Worm (Caenorhabditis elegans) whole organism, L4 larva: ENCODE data around the gene mib-1.

Experiments used
- F49E8.2 ChIP-seq: sonication (generic microtip); optimal IDR thresholded peaks from 2 replicates; lab custom pipeline; 2016; ENCODE audit warnings: missing compliant biosample characterization, mild to moderate bottlenecking, missing genetic modification characterization, borderline replicate concordance
- Y105C5A.15 ChIP-seq: fragments of 200-800 bp; sonication (Bioruptor generic); IDR thresholded peaks from 2 replicates; pipeline ENCODE4 v1.3.6; 2022; ENCODE audit warnings: missing genetic modification characterization, missing compliant biosample characterization
- Y48G9A.11 ChIP-seq: fragments of 200-800 bp; sonication (Bioruptor generic); IDR thresholded peaks from 2 replicates; pipeline ENCODE4 v1.3.6; 2022; ENCODE audit warnings: missing genetic modification reagents, missing genetic modification characterization, missing compliant biosample characterization
- egl-27 ChIP-seq: sonication (generic microtip); optimal IDR thresholded peaks from 3 replicates; lab custom pipeline; 2017; ENCODE audit warnings: missing biosample characterization, missing genetic modification reagents, missing genetic modification characterization
- fos-1 ChIP-seq: fragments of 150-350 bp; optimal IDR thresholded peaks from 2 replicates; lab custom pipeline; 2014; ENCODE audit warnings: missing biosample characterization, missing genetic modification characterization
- hlh-30 ChIP-seq: sonication (generic microtip); optimal IDR thresholded peaks from 2 replicates; lab custom pipeline; 2017; ENCODE audit warnings: antibody characterized with exemption, mild to moderate bottlenecking, missing genetic modification characterization, missing compliant biosample characterization; ENCODE audit not compliant: insufficient read depth
- lin-13 ChIP-seq: fragments of 150-350 bp; optimal IDR thresholded peaks from 2 replicates; lab custom pipeline; 2014; ENCODE audit warnings: missing biosample characterization, missing genetic modification reagents, missing genetic modification characterization
- lin-38 ChIP-seq: fragments of 200-800 bp; sonication (Bioruptor generic); IDR thresholded peaks from 2 replicates; pipeline ENCODE4 v1.3.6; 2022; ENCODE audit warnings: missing genetic modification reagents, missing genetic modification characterization, missing compliant biosample characterization
- lin-39 ChIP-seq: fragments of 150-350 bp; optimal IDR thresholded peaks from 2 replicates; lab custom pipeline; 2014; ENCODE audit warnings: missing biosample characterization, missing genetic modification reagents, missing genetic modification characterization
- nhr-111 ChIP-seq: fragments of 200-800 bp; sonication (Bioruptor generic); optimal IDR thresholded peaks from 2 replicates; lab custom pipeline; 2018; ENCODE audit warnings: mild to moderate bottlenecking, missing genetic modification characterization, missing compliant biosample characterization
- nhr-237 ChIP-seq: sonication (generic microtip); optimal IDR thresholded peaks from 2 replicates; lab custom pipeline; 2017; ENCODE audit warnings: missing biosample characterization, missing genetic modification characterization
- nhr-76 ChIP-seq: fragments of 150-350 bp; optimal IDR thresholded peaks from 2 replicates; lab custom pipeline; 2014; ENCODE audit warnings: missing biosample characterization, missing genetic modification characterization
- tag-97 ChIP-seq: fragments of 200-800 bp; sonication (Bioruptor generic); IDR thresholded peaks from 2 replicates; pipeline ENCODE4 v1.3.6; 2022; ENCODE audit warnings: missing genetic modification characterization, missing compliant biosample characterization

ce11 chrIII:11334346-11334745 is 43.9 kb upstream of the mib-1 start:
- no peak for TF ChIP-seq F49E8.2 (tag; lab: Kevin White, UChicago)
- TF ChIP-seq tag-97 (GFP tag; lab: Robert Waterston, UW): no peak
- no peak for TF ChIP-seq lin-13 (GFP tag; lab: Kevin White, UChicago)
- no peak for TF ChIP-seq egl-27 (tag; lab: Kevin White, UChicago)
- no peak for TF ChIP-seq fos-1 (tag; lab: Kevin White, UChicago)
- TF ChIP-seq Y48G9A.11 (GFP tag; lab: Robert Waterston, UW): no peak
- TF ChIP-seq lin-38 (GFP tag; lab: Robert Waterston, UW): no peak
- TF ChIP-seq hlh-30 (tag; lab: Kevin White, UChicago): peak; percentile 32
- TF ChIP-seq nhr-237 (tag; lab: Kevin White, UChicago): no peak
- no peak for TF ChIP-seq nhr-111 (GFP tag; lab: Kevin White, UChicago)
- TF ChIP-seq nhr-76 (tag; lab: Kevin White, UChicago): no peak
- no peak for TF ChIP-seq Y105C5A.15 (GFP tag; lab: Robert Waterston, UW)
- no peak for TF ChIP-seq lin-39 (tag; lab: Kevin White, UChicago)
